Worm (Caenorhabditis elegans) whole organism, L1 larva: Measurements from ENCODE around the gene F46B6.4.

Source experiments
- C04F5.9 ChIP-seq: sonication (generic microtip); optimal IDR thresholded peaks from 2 replicates; lab custom pipeline; 2016; ENCODE audit warnings: missing genetic modification characterization, missing compliant biosample characterization
- C16A3.4 ChIP-seq: fragments of 150-350 bp; optimal IDR thresholded peaks from 2 replicates; lab custom pipeline; 2014; ENCODE audit warnings: missing biosample characterization, missing genetic modification characterization
- Y116A8C.19 ChIP-seq: sonication (generic microtip); optimal IDR thresholded peaks from 2 replicates; lab custom pipeline; 2016; ENCODE audit warnings: missing compliant biosample characterization, missing genetic modification characterization, borderline replicate concordance
- alr-1 ChIP-seq: fragments of 200-800 bp; sonication (Bioruptor generic); optimal IDR thresholded peaks from 2 replicates; lab custom pipeline; 2018; ENCODE audit warnings: borderline replicate concordance, mild to moderate bottlenecking, missing genetic modification characterization, missing compliant biosample characterization
- aly-2 ChIP-seq: fragments of 150-350 bp; optimal IDR thresholded peaks from 2 replicates; lab custom pipeline; 2014; ENCODE audit warnings: missing biosample characterization, missing genetic modification characterization
- ama-1 ChIP-seq: fragments of 150-350 bp; optimal IDR thresholded peaks from 2 replicates; lab custom pipeline; 2014
- blmp-1 ChIP-seq: fragments of 150-350 bp; optimal IDR thresholded peaks from 2 replicates; lab custom pipeline; 2014; ENCODE audit warnings: missing biosample characterization, missing genetic modification characterization
- ceh-82 ChIP-seq, 3 experiments: fragments of 150-350 bp in 1 of 3; sonication (generic microtip) in 2 of 3; optimal IDR thresholded peaks; 2 replicates each; lab custom pipeline; 2014 to 2017; ENCODE audit warnings: missing biosample characterization in 3 of 3, missing genetic modification characterization in 3 of 3
- ces-1 ChIP-seq: fragments of 150-350 bp; optimal IDR thresholded peaks from 2 replicates; lab custom pipeline; 2014; ENCODE audit warnings: missing biosample characterization, missing genetic modification reagents, missing genetic modification characterization
- efl-1 ChIP-seq, 4 experiments: fragments of 150-350 bp; optimal IDR thresholded peaks in 3 of 4; peaks in 1 of 4; 1 replicate in 1 of 4; 2 replicates in 3 of 4; lab custom pipeline; 2014; ENCODE audit warnings: missing biosample characterization in 2 of 4, missing genetic modification characterization in 2 of 4, missing genetic modification reagents in 2 of 4
- egl-13 ChIP-seq: sonication (generic microtip); optimal IDR thresholded peaks from 2 replicates; lab custom pipeline; 2016; ENCODE audit warnings: missing genotype, missing genetic modification reagents, missing genetic modification characterization, missing compliant biosample characterization
- elt-2 ChIP-seq: sonication (generic microtip); optimal IDR thresholded peaks from 2 replicates; lab custom pipeline; 2016; ENCODE audit warnings: missing genetic modification characterization, mild to moderate bottlenecking, inconsistent platforms, missing compliant biosample characterization, missing genetic modification reagents
- elt-3 ChIP-seq, 6 experiments: fragments of 150-350 bp in 1 of 6; sonication (generic microtip); optimal IDR thresholded peaks; 2 replicates each; lab custom pipeline; 2017 to 2018; ENCODE audit warnings: missing biosample characterization in 6 of 6, missing genetic modification characterization in 6 of 6, inconsistent platforms in 1 of 6
- fkh-4 ChIP-seq: sonication (generic microtip); optimal IDR thresholded peaks from 2 replicates; lab custom pipeline; 2016; ENCODE audit warnings: missing compliant biosample characterization, missing genetic modification characterization, borderline replicate concordance
- fkh-8 ChIP-seq: sonication (generic microtip); optimal IDR thresholded peaks from 2 replicates; lab custom pipeline; 2016; ENCODE audit warnings: mild to moderate bottlenecking, missing genetic modification characterization, missing compliant biosample characterization
- lin-14 ChIP-seq: fragments of 200-800 bp; sonication (Bioruptor generic); optimal IDR thresholded peaks from 2 replicates; lab custom pipeline; 2018; ENCODE audit warnings: mild to moderate bottlenecking, missing genetic modification characterization, moderate library complexity, missing compliant biosample characterization
- lin-39 ChIP-seq: fragments of 150-350 bp; optimal IDR thresholded peaks from 2 replicates; lab custom pipeline; 2014; ENCODE audit warnings: missing biosample characterization, missing genetic modification reagents, missing genetic modification characterization
- lsy-2 ChIP-seq, 2 experiments: fragments of 150-350 bp; optimal IDR thresholded peaks; 2 replicates each; lab custom pipeline; 2014; ENCODE audit warnings: missing biosample characterization in 2 of 2, missing genetic modification characterization in 2 of 2
- mep-1 ChIP-seq: fragments of 150-350 bp; optimal IDR thresholded peaks from 2 replicates; lab custom pipeline; 2014; ENCODE audit warnings: missing biosample characterization, missing genetic modification characterization
- nhr-71 ChIP-seq: sonication (generic microtip); optimal IDR thresholded peaks from 2 replicates; lab custom pipeline; 2016; ENCODE audit warnings: mild to moderate bottlenecking, missing genetic modification characterization, moderate library complexity, missing compliant biosample characterization
- pax-3 ChIP-seq: fragments of 200-800 bp; sonication (Bioruptor generic); optimal IDR thresholded peaks from 2 replicates; lab custom pipeline; 2018; ENCODE audit warnings: mild to moderate bottlenecking, missing genetic modification characterization, moderate library complexity, missing compliant biosample characterization
- sox-4 ChIP-seq: sonication (generic microtip); optimal IDR thresholded peaks from 2 replicates; lab custom pipeline; 2016; ENCODE audit warnings: missing genetic modification characterization, missing compliant biosample characterization
- swsn-7 ChIP-seq: sonication (generic microtip); optimal IDR thresholded peaks from 2 replicates; lab custom pipeline; 2016; ENCODE audit warnings: missing genetic modification characterization, missing compliant biosample characterization
- tbx-2 ChIP-seq: sonication (generic microtip); optimal IDR thresholded peaks from 2 replicates; lab custom pipeline; 2016; ENCODE audit warnings: missing genetic modification characterization, missing compliant biosample characterization
- unc-130 ChIP-seq: fragments of 150-350 bp; optimal IDR thresholded peaks from 2 replicates; lab custom pipeline; 2017; ENCODE audit warnings: missing biosample characterization, missing genetic modification characterization, inconsistent platforms
- unc-62 ChIP-seq: fragments of 150-350 bp; optimal IDR thresholded peaks from 2 replicates; lab custom pipeline; 2014; ENCODE audit warnings: missing biosample characterization, missing genetic modification reagents, missing genetic modification characterization
- unc-86 ChIP-seq: sonication (generic microtip); optimal IDR thresholded peaks from 2 replicates; lab custom pipeline; 2016; ENCODE audit warnings: missing genetic modification characterization, missing compliant biosample characterization
- unc-98 ChIP-seq: fragments of 200-800 bp; sonication (Bioruptor generic); IDR thresholded peaks from 2 replicates; pipeline ENCODE4 v1.3.6; 2022; ENCODE audit warnings: missing genetic modification characterization, missing compliant biosample characterization
- zag-1 ChIP-seq: fragments of 150-350 bp; optimal IDR thresholded peaks from 2 replicates; lab custom pipeline; 2014; ENCODE audit warnings: missing biosample characterization, missing genetic modification characterization
- ztf-4 ChIP-seq: fragments of 150-350 bp; optimal IDR thresholded peaks from 2 replicates; lab custom pipeline; 2014; ENCODE audit warnings: missing biosample characterization, missing genetic modification characterization

Gene F46B6.4

ce11 chrV:9740858-9741257 is 38.5 kb downstream of the F46B6.4 start, which contains the start of gene sta-2 (continued):
- TF ChIP-seq unc-130 (tag; lab: Kevin White, UChicago) (peak; percentile 35), unc-86 (tag; lab: Kevin White, UChicago) (no peak), elt-3 (tag; optimal IDR thresholded peaks at IDR 0.05; lab: Kevin White, UChicago) (peak in 2 of 6 experiments; percentile 18 to 91)

ce11 chrV:9739402-9739801 is 39.9 kb downstream of the F46B6.4 start, which contains the start of gene marc-1:
Gene marc-1, plus strand, starts transcription at chrV:9739702.
- no peak for TF ChIP-seq zag-1 (tag; lab: Kevin White, UChicago)
- no peak for TF ChIP-seq mep-1 (tag; lab: Kevin White, UChicago)
- TF ChIP-seq unc-98 (GFP tag; lab: Robert Waterston, UW), result no peak
- TF ChIP-seq alr-1 (tag; lab: Kevin White, UChicago), result no peak
- TF ChIP-seq sox-4 (tag; lab: Kevin White, UChicago), result no peak
- TF ChIP-seq ces-1, result no peak
- no peak for TF ChIP-seq fkh-8 (tag; lab: Kevin White, UChicago)

DNA sequence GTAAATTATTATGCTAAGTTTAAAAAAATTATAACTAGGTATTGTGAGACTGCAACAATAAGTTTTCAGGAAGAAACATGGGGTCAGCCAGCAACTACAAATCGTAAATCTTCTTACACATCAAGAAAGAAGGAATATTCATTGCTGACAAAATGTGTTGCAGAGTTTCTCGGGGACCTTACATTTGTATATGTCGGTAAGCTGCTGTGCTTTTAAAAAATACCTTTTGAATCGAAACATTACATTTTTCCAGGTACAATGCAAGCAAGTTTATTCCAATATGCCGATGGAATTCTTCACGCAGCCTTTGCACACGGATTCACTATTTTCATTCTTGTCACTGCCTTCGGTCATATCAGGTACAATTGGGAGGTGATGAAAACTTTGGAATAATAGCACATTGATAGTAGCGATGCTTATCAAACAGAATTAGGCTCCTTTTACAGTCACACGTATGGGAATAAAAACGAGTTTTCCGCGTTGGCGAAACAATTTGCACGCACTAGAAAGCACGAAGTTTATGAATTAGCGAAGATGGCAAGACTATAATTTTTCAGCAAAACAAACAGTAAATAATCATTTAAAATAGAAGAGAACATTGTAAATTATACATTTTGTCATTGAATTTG is 41.1 kb downstream of the F46B6.4 start:
- TF ChIP-seq fkh-4 (tag; lab: Kevin White, UChicago), result no peak
- TF ChIP-seq elt-2 (tag; lab: Kevin White, UChicago), result peak; percentile 56
- no peak for TF ChIP-seq efl-1 (optimal IDR thresholded peaks at IDR 0.05; lab: Kevin White, UChicago)
- TF ChIP-seq efl-1 (GFP tag; optimal IDR thresholded peaks at IDR 0.05 in 1 of 2; lab: Kevin White, UChicago), result peak in 1 of 2 experiments; percentile 73

DNA sequence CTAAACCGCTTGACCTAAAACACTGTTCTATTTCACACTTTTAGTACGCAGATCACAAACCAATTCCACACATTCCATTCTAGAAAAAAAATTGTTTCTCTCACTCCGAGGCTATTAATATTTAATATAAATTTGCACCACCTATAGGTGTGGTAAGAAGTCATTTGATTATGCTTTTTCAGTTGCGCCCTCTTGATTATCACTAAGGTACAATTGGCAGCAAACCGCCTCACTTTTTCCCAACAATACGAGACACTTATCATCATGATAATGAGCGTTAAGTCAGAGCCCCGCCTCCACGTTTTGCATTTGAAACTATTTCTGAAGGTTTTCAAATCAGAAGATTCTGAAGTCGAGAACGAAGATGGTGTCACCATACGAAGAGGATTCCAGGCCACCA is 42.0 kb downstream of the F46B6.4 start, which contains the start of gene aqp-4:
Gene aqp-4 (plus strand): TSS at position 270 of the 400 bp plus-strand sequence.
- TF ChIP-seq unc-98 (GFP tag; lab: Robert Waterston, UW), result no peak
- peak; percentile 26 for TF ChIP-seq elt-2 (tag; lab: Kevin White, UChicago)

DNA sequence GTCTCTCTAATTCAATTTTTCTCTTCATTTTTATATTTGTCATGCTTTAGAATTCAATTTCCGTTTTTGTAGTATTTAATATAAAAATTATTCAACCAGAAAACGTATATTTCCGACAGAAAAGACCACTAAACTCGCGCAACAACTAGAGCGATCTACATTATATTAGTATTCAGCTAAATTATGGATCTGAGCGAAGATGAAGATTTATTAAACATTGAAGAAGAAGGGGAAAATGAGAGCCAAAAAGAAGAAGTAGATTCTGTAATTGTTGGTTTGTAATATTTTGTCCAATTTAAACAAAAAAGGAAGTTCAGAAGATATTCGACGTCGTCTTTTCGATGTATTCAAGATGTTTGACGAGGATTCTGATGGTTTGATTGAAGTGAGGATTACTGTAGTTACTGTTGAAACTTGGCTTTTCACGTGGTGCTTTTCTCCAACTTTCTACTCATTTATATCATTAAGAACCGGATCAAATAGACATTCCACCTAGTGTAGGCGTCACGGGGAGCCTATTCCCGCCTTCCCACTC is 45.3 kb downstream of the F46B6.4 start, which contains the start of gene cal-7:
Gene cal-7 (plus strand): TSS at position 184 of the 535 bp plus-strand sequence.
- peak; percentile 1 for TF ChIP-seq egl-13 (tag; lab: Kevin White, UChicago)
- peak; percentile 10 for TF ChIP-seq aly-2
- TF ChIP-seq swsn-7, result no peak
- TF ChIP-seq fkh-8 (tag; lab: Kevin White, UChicago), result peak; percentile 2
- TF ChIP-seq lsy-2 (tag; optimal IDR thresholded peaks at IDR 0.05; lab: Kevin White, UChicago), result peak in 1 of 2 experiments; percentile 24
- TF ChIP-seq unc-62 (GFP tag; lab: Kevin White, UChicago), result no peak
- TF ChIP-seq nhr-71 (tag; lab: Kevin White, UChicago), result peak; percentile 5
- no peak for TF ChIP-seq Y116A8C.19
- no peak for TF ChIP-seq ceh-82 (tag; optimal IDR thresholded peaks at IDR 0.05; lab: Kevin White, UChicago)
- peak; percentile 35 for TF ChIP-seq ztf-4
- no peak for TF ChIP-seq C04F5.9

ce11 chrV:9731852-9732251 is 47.5 kb downstream of the F46B6.4 start:
- TF ChIP-seq ceh-82 (tag; optimal IDR thresholded peaks at IDR 0.05; lab: Kevin White, UChicago) (peak in 1 of 3 experiments; percentile 43), lin-14 (peak; percentile 62), ztf-4 (no peak), tbx-2 (tag; lab: Kevin White, UChicago) (no peak), C16A3.4 (no peak), ama-1 (no peak), egl-13 (tag; lab: Kevin White, UChicago) (no peak), efl-1 (optimal IDR thresholded peaks at IDR 0.05; lab: Kevin White, UChicago) (no peak), efl-1 (GFP tag; optimal IDR thresholded peaks at IDR 0.05 in 1 of 2; lab: Kevin White, UChicago) (peak in 1 of 2 experiments; percentile 90), blmp-1 (tag; lab: Kevin White, UChicago) (peak; percentile 71), lsy-2 (tag; optimal IDR thresholded peaks at IDR 0.05; lab: Kevin White, UChicago) (peak in 1 of 2 experiments; percentile 37), pax-3 (tag; lab: Kevin White, UChicago) (no peak), lin-39 (no peak), mep-1 (tag; lab: Kevin White, UChicago) (peak; percentile 20), fkh-8 (tag; lab: Kevin White, UChicago) (no peak)
- TF ChIP-seq, all 84 proteins: peak for 6
